Worm (Caenorhabditis elegans): Measurements from ENCODE around the gene K06A9.2.

Gene K06A9.2

ce11 chrX:1536138-1536537 lies at the start of gene K06A9.2:
Gene K06A9.2, plus strand, starts transcription at chrX:1536366.
- TF ChIP-seq sem-2 (GFP tag; optimal IDR thresholded peaks at IDR 0.05), result no peak

- no peak for TF ChIP-seq lin-32 (GFP tag; optimal IDR thresholded peaks at IDR 0.05)
- TF ChIP-seq nhr-237 (tag; optimal IDR thresholded peaks at IDR 0.05), result no peak
- TF ChIP-seq unc-39 (tag; optimal IDR thresholded peaks at IDR 0.05), result no peak
- no peak for TF ChIP-seq pha-4 (tag; optimal IDR thresholded peaks at IDR 0.05)
- no peak for TF ChIP-seq ceh-39 (tag; optimal IDR thresholded peaks at IDR 0.05)
- TF ChIP-seq mls-2 (tag; optimal IDR thresholded peaks at IDR 0.05), result no peak
- TF ChIP-seq sem-2 (GFP tag; optimal IDR thresholded peaks at IDR 0.05), result no peak
- no peak for TF ChIP-seq ceh-83 (GFP tag; optimal IDR thresholded peaks at IDR 0.05)
- no peak for TF ChIP-seq mep-1 (tag; optimal IDR thresholded peaks at IDR 0.05)
- no peak for TF ChIP-seq M03D4.4 (tag; optimal IDR thresholded peaks at IDR 0.05)
- TF ChIP-seq nhr-2 (tag; optimal IDR thresholded peaks at IDR 0.05), result no peak
- TF ChIP-seq tbx-8 (GFP tag; optimal IDR thresholded peaks at IDR 0.05), result no peak
- TF ChIP-seq lsy-2 (tag; optimal IDR thresholded peaks at IDR 0.05), result no peak
- TF ChIP-seq flh-1 (GFP tag; optimal IDR thresholded peaks at IDR 0.05), result no peak
- TF ChIP-seq ztf-11 (tag; optimal IDR thresholded peaks at IDR 0.05), result no peak
- no peak for TF ChIP-seq zip-8 (tag; optimal IDR thresholded peaks at IDR 0.05)
- no peak for TF ChIP-seq mab-5 (tag; optimal IDR thresholded peaks at IDR 0.05)
- TF ChIP-seq elt-3 (tag; optimal IDR thresholded peaks at IDR 0.05), result no peak
Measured at ce11 chrX:1487096-1487495, 49.1 kb upstream of the K06A9.2 start.

DNA sequence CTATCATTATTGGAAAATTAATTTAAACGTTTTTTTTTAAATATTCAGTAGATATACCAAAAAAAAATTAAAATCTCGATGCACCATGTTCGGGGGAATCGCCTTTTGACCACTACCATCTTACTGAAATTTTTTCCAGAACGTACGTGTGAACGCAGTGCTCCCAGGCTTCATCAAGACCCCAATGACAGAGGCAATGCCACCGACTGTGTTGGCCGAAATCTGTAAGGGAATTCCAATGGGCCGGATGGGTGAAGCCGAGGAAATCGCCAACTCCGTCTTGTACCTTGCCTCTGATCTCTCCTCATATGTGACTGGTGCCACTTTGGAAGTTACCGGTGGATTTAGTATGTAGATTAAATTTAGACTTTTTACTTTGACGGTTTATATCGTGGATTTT lies 47.4 kb upstream of the K06A9.2 start:
- TF ChIP-seq ham-2 (GFP tag; optimal IDR thresholded peaks at IDR 0.05), result no peak
- TF ChIP-seq mep-1 (tag; optimal IDR thresholded peaks at IDR 0.05), result no peak
- no peak for TF ChIP-seq pha-4 (tag; optimal IDR thresholded peaks at IDR 0.05)
- TF ChIP-seq sem-2 (GFP tag; optimal IDR thresholded peaks at IDR 0.05), result no peak
- TF ChIP-seq elt-1 (tag; optimal IDR thresholded peaks at IDR 0.05; ENCODE audit: borderline replicate concordance, insufficient read depth), result no peak
- no peak for TF ChIP-seq sptf-1 (tag; optimal IDR thresholded peaks at IDR 0.05)
- no peak for TF ChIP-seq hlh-1 (tag; optimal IDR thresholded peaks at IDR 0.05)
- TF ChIP-seq tbx-8 (GFP tag; optimal IDR thresholded peaks at IDR 0.05), result no peak
- TF ChIP-seq elt-3 (tag; optimal IDR thresholded peaks at IDR 0.05), result no peak
- TF ChIP-seq mls-2 (tag; optimal IDR thresholded peaks at IDR 0.05), result no peak
- TF ChIP-seq ceh-43 (GFP tag; optimal IDR thresholded peaks at IDR 0.05), result no peak
- no peak for TF ChIP-seq unc-62 (GFP tag; optimal IDR thresholded peaks at IDR 0.05)
- TF ChIP-seq flh-1 (GFP tag; optimal IDR thresholded peaks at IDR 0.05), result no peak
- no peak for TF ChIP-seq M03D4.4 (tag; optimal IDR thresholded peaks at IDR 0.05)
- TF ChIP-seq cnd-1 (tag; optimal IDR thresholded peaks at IDR 0.05), result no peak
- TF ChIP-seq mab-5 (tag; optimal IDR thresholded peaks at IDR 0.05), result no peak
- TF ChIP-seq blmp-1 (tag; optimal IDR thresholded peaks at IDR 0.05), result no peak
- no peak for TF ChIP-seq lin-32 (GFP tag; optimal IDR thresholded peaks at IDR 0.05)

- TF ChIP-seq ceh-83 (GFP tag; optimal IDR thresholded peaks at IDR 0.05) (no peak), lin-13 (tag; optimal IDR thresholded peaks at IDR 0.05) (no peak), snpc-4 (tag; optimal IDR thresholded peaks at IDR 0.05) (no peak), unc-62 (GFP tag; optimal IDR thresholded peaks at IDR 0.05) (no peak), mep-1 (tag; optimal IDR thresholded peaks at IDR 0.05) (no peak), elt-3 (tag; optimal IDR thresholded peaks at IDR 0.05) (no peak), lsy-2 (tag; optimal IDR thresholded peaks at IDR 0.05) (no peak), M03D4.4 (tag; optimal IDR thresholded peaks at IDR 0.05) (no peak), sem-2 (GFP tag; optimal IDR thresholded peaks at IDR 0.05) (no peak), ceh-43 (GFP tag; optimal IDR thresholded peaks at IDR 0.05) (no peak)
Measured at ce11 chrX:1489574-1489973, 46.6 kb upstream of the K06A9.2 start.

DNA sequence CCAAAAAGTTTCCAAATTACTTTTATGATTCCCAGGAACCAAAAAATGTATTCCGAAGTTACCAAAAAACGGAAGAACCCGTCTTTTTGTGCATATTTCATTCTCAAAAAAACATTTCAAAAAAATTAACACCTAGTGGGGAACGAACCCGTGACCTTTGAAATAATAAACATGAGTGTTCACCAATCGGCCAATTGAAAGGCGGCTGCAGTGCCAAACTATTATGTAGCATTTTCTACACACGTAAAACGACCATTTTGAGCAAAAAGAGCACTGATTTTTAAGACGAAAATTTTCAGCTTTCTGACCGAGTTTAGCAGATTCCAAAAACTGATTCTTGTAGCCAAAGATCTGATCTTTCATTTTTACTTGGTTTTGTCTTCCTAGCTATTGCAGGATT lies 45.1 kb upstream of the K06A9.2 start:
- TF ChIP-seq snpc-4 (tag; optimal IDR thresholded peaks at IDR 0.05) (no peak), unc-39 (tag; optimal IDR thresholded peaks at IDR 0.05) (no peak), blmp-1 (tag; optimal IDR thresholded peaks at IDR 0.05) (no peak), lsy-2 (tag; optimal IDR thresholded peaks at IDR 0.05) (no peak), tbx-8 (GFP tag; optimal IDR thresholded peaks at IDR 0.05) (no peak), mep-1 (tag; optimal IDR thresholded peaks at IDR 0.05) (no peak), M03D4.4 (tag; optimal IDR thresholded peaks at IDR 0.05) (no peak), unc-62 (GFP tag; optimal IDR thresholded peaks at IDR 0.05) (no peak), hlh-1 (tag; optimal IDR thresholded peaks at IDR 0.05) (no peak), lin-32 (GFP tag; optimal IDR thresholded peaks at IDR 0.05) (no peak), nhr-12 (tag; optimal IDR thresholded peaks at IDR 0.05) (no peak), nhr-76 (tag; optimal IDR thresholded peaks at IDR 0.05) (no peak), nhr-237 (tag; optimal IDR thresholded peaks at IDR 0.05) (no peak), sptf-1 (tag; optimal IDR thresholded peaks at IDR 0.05) (no peak), ces-1 (GFP tag; optimal IDR thresholded peaks at IDR 0.05) (no peak), unc-120 (tag; optimal IDR thresholded peaks at IDR 0.05; ENCODE audit: poor library complexity, severe bottlenecking) (no peak)

Data from whole organism, mixed stage, embryonic.